Fruit fly (Drosophila melanogaster) whole organism, embryonic: ENCODE data around the gene kz.

Source experiments
- CG11093 ChIP-seq: fragments of 200-800 bp; sonication (Bioruptor generic); IDR thresholded peaks from 3 replicates; pipeline ENCODE4 v1.3.6; 2022; ENCODE audit warnings: missing biosample characterization, missing genetic modification characterization
- CG12071 ChIP-seq: fragments of 200-800 bp; sonication (Bioruptor generic); optimal IDR thresholded peaks from 3 replicates; lab custom pipeline; 2018; ENCODE audit warnings: missing biosample characterization, mild to moderate bottlenecking, missing genetic modification characterization
- CG6175 ChIP-seq: fragments of 200-800 bp; sonication (Bioruptor generic); IDR thresholded peaks from 3 replicates; pipeline ENCODE4 v1.3.6; 2022; ENCODE audit warnings: missing biosample characterization, missing genetic modification characterization
- CG8765 ChIP-seq: fragments of 200-800 bp; sonication (Bioruptor generic); IDR thresholded peaks from 2 replicates; pipeline ENCODE4 v1.3.6; 2022; ENCODE audit warnings: missing biosample characterization, missing genetic modification characterization
- Chrac-16 ChIP-seq: fragments of 200-800 bp; sonication (Bioruptor generic); optimal IDR thresholded peaks from 3 replicates; lab custom pipeline; 2016; ENCODE audit warnings: missing biosample characterization, missing genetic modification characterization
- Taf1 ChIP-seq: fragments of 200-800 bp; sonication (Bioruptor generic); IDR thresholded peaks from 2 replicates; pipeline ENCODE4 v1.3.6; 2022; ENCODE audit warnings: missing biosample characterization, missing genetic modification characterization
- nom ChIP-seq: fragments of 200-800 bp; sonication (Bioruptor generic); optimal IDR thresholded peaks from 2 replicates; lab custom pipeline; 2017; ENCODE audit warnings: missing biosample characterization, missing genetic modification characterization, mild to moderate bottlenecking, moderate library complexity, missing genetic modification reagents
- stwl ChIP-seq: fragments of 200-800 bp; sonication (Bioruptor generic); optimal IDR thresholded peaks from 3 replicates; lab custom pipeline; 2018; ENCODE audit warnings: missing biosample characterization, mild to moderate bottlenecking, missing genetic modification characterization, moderate library complexity

dm6 chrX:2188888-2189287 is 52.9 kb downstream of the kz start, which contains the start of gene Mct1:
- TF ChIP-seq Chrac-16 (GFP tag; lab: Kevin White, UChicago) = no peak
- no peak for TF ChIP-seq CG6175 (GFP tag; lab: Robert Waterston, UW)
- no peak for TF ChIP-seq CG11093 (GFP tag; lab: Robert Waterston, UW)
- TF ChIP-seq CG8765 (GFP tag; lab: Robert Waterston, UW) = no peak
- TF ChIP-seq nom (GFP tag; lab: Kevin White, UChicago) = no peak
- TF ChIP-seq Taf1 (GFP tag; lab: Robert Waterston, UW) = no peak
- no peak for TF ChIP-seq stwl
- no peak for TF ChIP-seq CG12071 (GFP tag; lab: Kevin White, UChicago)
